Fruit fly (Drosophila melanogaster) whole organism, embryonic: ENCODE data around the gene cic.

Source experiments
- Abd-B ChIP-seq: fragments of 200-800 bp; sonication (Bioruptor generic); optimal IDR thresholded peaks from 2 replicates; lab custom pipeline; 2018; ENCODE audit warnings: missing biosample characterization, mild to moderate bottlenecking, missing genetic modification characterization, moderate library complexity
- Bgb ChIP-seq: fragments of 200-800 bp; sonication (Bioruptor generic); IDR thresholded peaks from 2 replicates; pipeline ENCODE4 v1.3.6; 2022; ENCODE audit warnings: missing biosample characterization, missing genetic modification characterization; ENCODE audit not compliant: partially characterized antibody
- CG10147 ChIP-seq: fragments of 200-800 bp; sonication (Bioruptor generic); optimal IDR thresholded peaks from 2 replicates; lab custom pipeline; 2019; ENCODE audit warnings: missing biosample characterization, mild to moderate bottlenecking, missing genetic modification characterization, moderate library complexity
- CG10366 ChIP-seq: fragments of 200-800 bp; sonication (Bioruptor generic); IDR thresholded peaks from 2 replicates; pipeline ENCODE4 v1.3.6; 2022; ENCODE audit warnings: missing biosample characterization, missing genetic modification characterization
- CG12219 ChIP-seq: fragments of 200-800 bp; sonication (Bioruptor generic); optimal IDR thresholded peaks from 3 replicates; lab custom pipeline; 2018; ENCODE audit warnings: missing biosample characterization, mild to moderate bottlenecking, missing genetic modification characterization
- CG1233 ChIP-seq: fragments of 200-800 bp; sonication (Bioruptor generic); optimal IDR thresholded peaks from 4 replicates; lab custom pipeline; 2018; ENCODE audit warnings: missing biosample characterization, mild to moderate bottlenecking, missing genetic modification characterization
- CG14050 ChIP-seq: fragments of 200-800 bp; sonication (Bioruptor generic); IDR thresholded peaks from 3 replicates; pipeline ENCODE4 v1.3.6; 2022; ENCODE audit warnings: missing biosample characterization, missing genetic modification characterization
- CG14710 ChIP-seq: fragments of 200-800 bp; sonication (Bioruptor generic); optimal IDR thresholded peaks from 3 replicates; lab custom pipeline; 2019; ENCODE audit warnings: missing biosample characterization, mild to moderate bottlenecking, missing genetic modification characterization, moderate library complexity
- CG15696 ChIP-seq: fragments of 200-800 bp; sonication (Bioruptor generic); optimal IDR thresholded peaks from 2 replicates; lab custom pipeline; 2019; ENCODE audit warnings: missing biosample characterization, mild to moderate bottlenecking, missing genetic modification characterization, moderate library complexity
- CG17802 ChIP-seq: fragments of 200-800 bp; sonication (Bioruptor generic); optimal IDR thresholded peaks from 2 replicates; lab custom pipeline; 2018; ENCODE audit warnings: missing biosample characterization, mild to moderate bottlenecking, missing genetic modification characterization, moderate library complexity
- CG1792 ChIP-seq: fragments of 200-800 bp; sonication (Bioruptor generic); optimal IDR thresholded peaks from 2 replicates; lab custom pipeline; 2016; ENCODE audit warnings: missing biosample characterization, missing genetic modification characterization
- CG34422 ChIP-seq: fragments of 200-800 bp; sonication (Bioruptor generic); IDR thresholded peaks from 3 replicates; pipeline ENCODE4 v1.3.6; 2022; ENCODE audit warnings: missing biosample characterization, missing genetic modification characterization
- CG3847 ChIP-seq: fragments of 200-800 bp; sonication (Bioruptor generic); IDR thresholded peaks from 2 replicates; pipeline ENCODE4 v1.3.6; 2022; ENCODE audit warnings: missing biosample characterization, missing genetic modification characterization
- CG4328 ChIP-seq: fragments of 200-800 bp; sonication (Bioruptor generic); optimal IDR thresholded peaks from 3 replicates; lab custom pipeline; 2017; ENCODE audit warnings: missing biosample characterization, missing genetic modification reagents, missing genetic modification characterization
- CG5245 ChIP-seq: fragments of 200-800 bp; sonication (Bioruptor generic); optimal IDR thresholded peaks from 3 replicates; lab custom pipeline; 2016; ENCODE audit warnings: missing biosample characterization, missing genetic modification characterization
- CG6765 ChIP-seq: fragments of 200-800 bp; sonication (Bioruptor generic); optimal IDR thresholded peaks from 3 replicates; lab custom pipeline; 2017; ENCODE audit warnings: missing biosample characterization, mild to moderate bottlenecking, missing genetic modification characterization
- CG7372 ChIP-seq: fragments of 200-800 bp; sonication (Bioruptor generic); IDR thresholded peaks from 2 replicates; pipeline ENCODE4 v1.3.6; 2022; ENCODE audit warnings: missing biosample characterization, missing genetic modification characterization
- CG9609 ChIP-seq: fragments of 200-800 bp; sonication (Bioruptor generic); optimal IDR thresholded peaks from 3 replicates; lab custom pipeline; 2016; ENCODE audit warnings: missing biosample characterization, missing genetic modification characterization
- CG9876 ChIP-seq: fragments of 200-800 bp; sonication (Bioruptor generic); optimal IDR thresholded peaks from 2 replicates; lab custom pipeline; 2016; ENCODE audit warnings: missing biosample characterization, missing genetic modification characterization
- Deaf1 ChIP-seq: fragments of 200-800 bp; optimal IDR thresholded peaks from 3 replicates; lab custom pipeline; 2019; ENCODE audit warnings: missing biosample characterization, mild to moderate bottlenecking, missing genetic modification characterization, moderate library complexity
- Dek ChIP-seq: fragments of 200-800 bp; sonication (Bioruptor generic); optimal IDR thresholded peaks from 3 replicates; lab custom pipeline; 2019; ENCODE audit warnings: missing biosample characterization, mild to moderate bottlenecking, missing genetic modification characterization, moderate library complexity
- Dip3 ChIP-seq: fragments of 200-800 bp; sonication (Bioruptor generic); optimal IDR thresholded peaks from 3 replicates; lab custom pipeline; 2016; ENCODE audit warnings: missing biosample characterization, missing genetic modification characterization
- Fer3 ChIP-seq: fragments of 200-800 bp; sonication (Bioruptor generic); optimal IDR thresholded peaks from 2 replicates; lab custom pipeline; 2018; ENCODE audit warnings: missing biosample characterization, mild to moderate bottlenecking, missing genetic modification characterization, moderate library complexity
- HLH54F ChIP-seq: fragments of 200-800 bp; sonication (Bioruptor generic); optimal IDR thresholded peaks from 3 replicates; lab custom pipeline; 2016; ENCODE audit warnings: missing biosample characterization, missing genetic modification characterization
- Hr78 ChIP-seq, 2 experiments: fragments of 200-800 bp in 1 of 2; fragments of >200 bp in 1 of 2; sonication (Bioruptor generic) in 1 of 2; optimal IDR thresholded peaks; 2 replicates each; lab custom pipeline; 2017 to 2019; ENCODE audit warnings: missing biosample characterization in 2 of 2, missing genetic modification characterization in 2 of 2, mild to moderate bottlenecking in 1 of 2, moderate library complexity in 1 of 2
- Max ChIP-seq: fragments of 200-800 bp; sonication (Bioruptor generic); optimal IDR thresholded peaks from 2 replicates; lab custom pipeline; 2016; ENCODE audit warnings: missing biosample characterization, mild to moderate bottlenecking, missing genetic modification characterization
- Opbp ChIP-seq: fragments of 200-800 bp; sonication (Bioruptor generic); IDR thresholded peaks from 3 replicates; pipeline ENCODE4 v1.3.6; 2022; ENCODE audit warnings: missing biosample characterization, missing genetic modification characterization; ENCODE audit not compliant: partially characterized antibody
- YL-1 ChIP-seq: fragments of 200-800 bp; sonication (Bioruptor generic); optimal IDR thresholded peaks from 3 replicates; lab custom pipeline; 2017; ENCODE audit warnings: missing biosample characterization, mild to moderate bottlenecking, missing genetic modification characterization
- ap ChIP-seq: fragments of 200-800 bp; sonication (Bioruptor generic); IDR thresholded peaks from 2 replicates; pipeline ENCODE4 v1.3.6; 2022; ENCODE audit warnings: missing biosample characterization, missing genetic modification characterization
- bbx ChIP-seq: fragments of 200-800 bp; sonication (Bioruptor generic); IDR thresholded peaks from 2 replicates; pipeline ENCODE4 v1.3.6; 2022; ENCODE audit warnings: missing biosample characterization, missing genetic modification characterization; ENCODE audit not compliant: partially characterized antibody
- chif ChIP-seq, 2 experiments: fragments of 200-800 bp; sonication (Bioruptor generic); optimal IDR thresholded peaks; 3 replicates each; lab custom pipeline; 2016; ENCODE audit warnings: missing biosample characterization in 2 of 2, missing genetic modification characterization in 2 of 2
- croc ChIP-seq: fragments of 200-800 bp; sonication (Bioruptor generic); conservative IDR thresholded peaks from 3 replicates; pipeline ENCODE4 v1.3.6; 2022; ENCODE audit warnings: missing biosample characterization, missing genetic modification characterization
- dati ChIP-seq: fragments of 200-800 bp; sonication (Bioruptor generic); IDR thresholded peaks from 2 replicates; pipeline ENCODE4 v1.3.6; 2022; ENCODE audit warnings: missing biosample characterization, missing genetic modification characterization
- gcm ChIP-seq: fragments of 200-800 bp; sonication (Bioruptor generic); optimal IDR thresholded peaks from 2 replicates; lab custom pipeline; 2019; ENCODE audit warnings: missing biosample characterization, mild to moderate bottlenecking, missing genetic modification characterization, moderate library complexity
- gsb ChIP-seq: fragments of 200-800 bp; sonication (Bioruptor generic); IDR thresholded peaks from 2 replicates; pipeline ENCODE4 v1.3.6; 2022; ENCODE audit warnings: missing biosample characterization, missing genetic modification characterization
- ham ChIP-seq: fragments of 200-800 bp; sonication (Bioruptor generic); IDR thresholded peaks from 2 replicates; pipeline ENCODE4 v1.3.6; 2022; ENCODE audit warnings: missing biosample characterization, missing genetic modification characterization
- jigr1 ChIP-seq: fragments of 200-800 bp; sonication (Bioruptor generic); IDR thresholded peaks from 3 replicates; pipeline ENCODE4 v1.3.6; 2022; ENCODE audit warnings: missing biosample characterization, missing genetic modification characterization
- kni ChIP-seq: fragments of 200-800 bp; sonication (Bioruptor generic); optimal IDR thresholded peaks from 3 replicates; lab custom pipeline; 2017; ENCODE audit warnings: mild to moderate bottlenecking, missing biosample characterization, missing genetic modification reagents, missing genetic modification characterization
- mirr ChIP-seq: fragments of 200-800 bp; sonication (Bioruptor generic); optimal IDR thresholded peaks from 3 replicates; lab custom pipeline; 2018; ENCODE audit warnings: missing biosample characterization, mild to moderate bottlenecking, missing genetic modification characterization
- nerfin-1 ChIP-seq: fragments of 200-800 bp; sonication (Bioruptor generic); optimal IDR thresholded peaks from 3 replicates; lab custom pipeline; 2019; ENCODE audit warnings: missing biosample characterization, mild to moderate bottlenecking, missing genetic modification characterization, moderate library complexity
- pros ChIP-seq: fragments of 200-800 bp; sonication (Bioruptor generic); optimal IDR thresholded peaks from 3 replicates; lab custom pipeline; 2019; ENCODE audit warnings: missing biosample characterization, mild to moderate bottlenecking, missing genetic modification characterization, moderate library complexity
- rib ChIP-seq: fragments of 200-800 bp; sonication (Bioruptor generic); IDR thresholded peaks from 2 replicates; pipeline ENCODE4 v1.3.6; 2022; ENCODE audit warnings: missing biosample characterization, missing genetic modification characterization
- slbo ChIP-seq: fragments of 200-800 bp; sonication (Bioruptor generic); IDR thresholded peaks from 2 replicates; pipeline ENCODE4 v1.3.6; 2022; ENCODE audit warnings: missing biosample characterization, missing genetic modification characterization
- toy ChIP-seq: fragments of 200-800 bp; sonication (Bioruptor generic); IDR thresholded peaks from 2 replicates; pipeline ENCODE4 v1.3.6; 2022; ENCODE audit warnings: missing biosample characterization, missing genetic modification characterization
- tup ChIP-seq: fragments of 200-800 bp; sonication (Bioruptor generic); optimal IDR thresholded peaks from 2 replicates; lab custom pipeline; 2016; ENCODE audit warnings: missing biosample characterization, mild to moderate bottlenecking, missing genetic modification characterization, moderate library complexity
- vfl ChIP-seq: fragments of 200-800 bp; sonication (Bioruptor generic); optimal IDR thresholded peaks from 2 replicates; lab custom pipeline; 2016; ENCODE audit warnings: missing biosample characterization, missing genetic modification characterization
- vnd ChIP-seq: fragments of 200-800 bp; sonication (Bioruptor generic); IDR thresholded peaks from 3 replicates; pipeline ENCODE4 v1.3.6; 2022; ENCODE audit warnings: missing biosample characterization, missing genetic modification characterization; ENCODE audit not compliant: partially characterized antibody
- wdn ChIP-seq: fragments of 200-800 bp; sonication (Bioruptor generic); IDR thresholded peaks from 2 replicates; pipeline ENCODE4 v1.3.6; 2022; ENCODE audit warnings: missing biosample characterization, missing genetic modification characterization
- wek ChIP-seq: fragments of 200-800 bp; sonication (Bioruptor generic); optimal IDR thresholded peaks from 3 replicates; lab custom pipeline; 2018; ENCODE audit warnings: missing biosample characterization, mild to moderate bottlenecking, missing genetic modification characterization, moderate library complexity
- z ChIP-seq: fragments of 200-800 bp; sonication (Bioruptor generic); IDR thresholded peaks from 3 replicates; pipeline ENCODE4 v1.3.6; 2022; ENCODE audit warnings: missing biosample characterization, missing genetic modification characterization

The cic gene

dm6 chr3R:20308972-20309660, 56.5 kb downstream of the cic start, which contains the start of gene Orp8 (continued):
- TF ChIP-seq CG4328 (no peak), CG7372 (GFP tag; lab: Robert Waterston, UW) (no peak), z (no peak), CG10147 (peak; percentile 2), vnd (GFP tag; lab: Robert Waterston, UW) (no peak), Hr78 (GFP tag; optimal IDR thresholded peaks at IDR 0.05; lab: Kevin White, UChicago) (no peak), CG1792 (GFP tag; lab: Kevin White, UChicago) (no peak), bbx (GFP tag; lab: Robert Waterston, UW) (peak; percentile 30; the same call in 1 of the 2 replicates), CG5245 (GFP tag; lab: Kevin White, UChicago) (no peak), croc (GFP tag; lab: Robert Waterston, UW) (no peak), CG9609 (no peak), tup (GFP tag; lab: Kevin White, UChicago) (no peak), wek (GFP tag; lab: Kevin White, UChicago) (no peak), ap (GFP tag; lab: Robert Waterston, UW) (no peak), mirr (GFP tag; lab: Kevin White, UChicago) (no peak), CG14710 (peak; percentile 11), Dek (tag; lab: Kevin White, UChicago) (no peak), gsb (no peak), CG17802 (tag; lab: Kevin White, UChicago) (no peak), rib (GFP tag; lab: Robert Waterston, UW) (peak; percentile 69), CG3847 (GFP tag; lab: Robert Waterston, UW) (no peak), dati (GFP tag; lab: Robert Waterston, UW) (no peak), CG6765 (GFP tag; lab: Kevin White, UChicago) (peak; percentile 65), YL-1 (GFP tag; lab: Kevin White, UChicago) (peak; percentile 66), Abd-B (GFP tag; lab: Kevin White, UChicago) (no peak), vfl (no peak), Opbp (GFP tag; lab: Robert Waterston, UW) (no peak; the same call in 2 of the 3 replicates), pros (no peak), ham (GFP tag; lab: Robert Waterston, UW) (no peak), CG15696 (no peak), Dip3 (no peak), CG1233 (GFP tag; lab: Kevin White, UChicago) (no peak), slbo (no peak), Deaf1 (tag; lab: Kevin White, UChicago) (peak; percentile 88), gcm (GFP tag; lab: Kevin White, UChicago) (peak; percentile 66), CG9876 (GFP tag; lab: Kevin White, UChicago) (no peak), Bgb (GFP tag; lab: Robert Waterston, UW) (peak; percentile 47), Fer3 (tag; lab: Kevin White, UChicago) (peak; percentile 18), jigr1 (GFP tag; lab: Robert Waterston, UW) (no peak), HLH54F (GFP tag; lab: Kevin White, UChicago) (no peak), CG10366 (GFP tag; lab: Robert Waterston, UW) (no peak), CG12219 (GFP tag; lab: Kevin White, UChicago) (no peak), CG34422 (GFP tag; lab: Robert Waterston, UW) (no peak; the same call in 2 of the 3 replicates), nerfin-1 (tag; lab: Kevin White, UChicago) (no peak), CG14050 (peak; percentile 18; the same call in 1 of the 3 replicates), toy (no peak), Max (no peak), chif (GFP tag; optimal IDR thresholded peaks at IDR 0.05; lab: Kevin White, UChicago) (no peak), kni (GFP tag; lab: Kevin White, UChicago) (peak; percentile 51), wdn (GFP tag; lab: Robert Waterston, UW) (no peak)
